Worm (Caenorhabditis elegans) whole organism, mixed stage, embryonic: Measurements from ENCODE around the gene C29F9.9.
A peak's percentile ranks its signal among the peaks of the same experiment; 100 is the strongest.

Source experiments
- M03D4.4 ChIP-seq: sonication (generic microtip); optimal IDR thresholded peaks from 2 replicates; lab custom pipeline; 2017; ENCODE audit warnings: mild to moderate bottlenecking, missing genetic modification characterization, missing compliant biosample characterization
- bed-3 ChIP-seq: fragments of 200-800 bp; sonication (Bioruptor generic); optimal IDR thresholded peaks from 3 replicates; lab custom pipeline; 2018; ENCODE audit warnings: mild to moderate bottlenecking, missing genetic modification characterization, moderate library complexity, missing compliant biosample characterization
- blmp-1 ChIP-seq: fragments of 150-350 bp; optimal IDR thresholded peaks from 2 replicates; lab custom pipeline; 2014; ENCODE audit warnings: missing biosample characterization, missing genetic modification characterization
- ceh-39 ChIP-seq: fragments of 150-350 bp; optimal IDR thresholded peaks from 2 replicates; lab custom pipeline; 2014; ENCODE audit warnings: missing biosample characterization, missing genetic modification characterization
- ceh-43 ChIP-seq: fragments of 200-800 bp; sonication (Bioruptor generic); optimal IDR thresholded peaks from 2 replicates; lab custom pipeline; 2018; ENCODE audit warnings: mild to moderate bottlenecking, missing genetic modification characterization, moderate library complexity, missing compliant biosample characterization
- ceh-83 ChIP-seq: fragments of 200-800 bp; sonication (Bioruptor generic); optimal IDR thresholded peaks from 2 replicates; lab custom pipeline; 2018; ENCODE audit warnings: mild to moderate bottlenecking, missing genetic modification characterization, missing compliant biosample characterization
- ces-1 ChIP-seq: fragments of 150-350 bp; optimal IDR thresholded peaks from 2 replicates; lab custom pipeline; 2014; ENCODE audit warnings: missing biosample characterization, missing genetic modification reagents, missing genetic modification characterization
- cnd-1 ChIP-seq: fragments of 200-800 bp; sonication (Bioruptor generic); optimal IDR thresholded peaks from 2 replicates; lab custom pipeline; 2018; ENCODE audit warnings: mild to moderate bottlenecking, missing genetic modification characterization, missing compliant biosample characterization
- drap-1 ChIP-seq: fragments of 200-800 bp; sonication (Bioruptor generic); optimal IDR thresholded peaks from 3 replicates; lab custom pipeline; 2018; ENCODE audit warnings: mild to moderate bottlenecking, missing genetic modification characterization, missing compliant biosample characterization
- elt-1 ChIP-seq: sonication (generic microtip); optimal IDR thresholded peaks from 2 replicates; lab custom pipeline; 2017; ENCODE audit warnings: missing genetic modification characterization, mild to moderate bottlenecking, missing compliant biosample characterization, antibody characterized with exemption, moderate library complexity, borderline replicate concordance; ENCODE audit not compliant: insufficient read depth
- elt-3 ChIP-seq: fragments of 150-350 bp; optimal IDR thresholded peaks from 2 replicates; lab custom pipeline; 2014; ENCODE audit warnings: missing biosample characterization, missing genetic modification characterization
- flh-1 ChIP-seq: fragments of 200-800 bp; sonication (Bioruptor generic); optimal IDR thresholded peaks from 2 replicates; lab custom pipeline; 2018; ENCODE audit warnings: mild to moderate bottlenecking, missing genetic modification characterization, moderate library complexity, missing compliant biosample characterization
- ham-2 ChIP-seq: fragments of 200-800 bp; sonication (Bioruptor generic); optimal IDR thresholded peaks from 2 replicates; lab custom pipeline; 2018; ENCODE audit warnings: mild to moderate bottlenecking, missing genetic modification characterization, missing compliant biosample characterization
- hlh-1 ChIP-seq: fragments of 150-350 bp; optimal IDR thresholded peaks from 2 replicates; lab custom pipeline; 2014; ENCODE audit warnings: missing biosample characterization, missing genetic modification reagents, missing genetic modification characterization
- lin-13 ChIP-seq: fragments of 150-350 bp; optimal IDR thresholded peaks from 2 replicates; lab custom pipeline; 2014; ENCODE audit warnings: missing biosample characterization, missing genetic modification characterization
- lin-32 ChIP-seq: fragments of 200-800 bp; sonication (Bioruptor generic); optimal IDR thresholded peaks from 2 replicates; lab custom pipeline; 2018; ENCODE audit warnings: mild to moderate bottlenecking, missing genetic modification characterization, missing compliant biosample characterization
- lsy-2 ChIP-seq: fragments of 150-350 bp; optimal IDR thresholded peaks from 2 replicates; lab custom pipeline; 2014; ENCODE audit warnings: missing biosample characterization, missing genetic modification characterization
- mab-5 ChIP-seq: fragments of 150-350 bp; optimal IDR thresholded peaks from 2 replicates; lab custom pipeline; 2014; ENCODE audit warnings: missing biosample characterization, missing genetic modification characterization
- mep-1 ChIP-seq: fragments of 150-350 bp; optimal IDR thresholded peaks from 2 replicates; lab custom pipeline; 2017; ENCODE audit warnings: missing biosample characterization, missing genetic modification reagents, missing genetic modification characterization, inconsistent platforms
- mls-2 ChIP-seq: sonication (generic microtip); optimal IDR thresholded peaks from 2 replicates; lab custom pipeline; 2016; ENCODE audit warnings: mild to moderate bottlenecking, missing genetic modification characterization, moderate library complexity, missing compliant biosample characterization
- nhr-12 ChIP-seq: fragments of 150-350 bp; optimal IDR thresholded peaks from 2 replicates; lab custom pipeline; 2014; ENCODE audit warnings: missing biosample characterization, missing genetic modification characterization
- nhr-2 ChIP-seq: fragments of 150-350 bp; optimal IDR thresholded peaks from 2 replicates; lab custom pipeline; 2014; ENCODE audit warnings: missing biosample characterization, missing genetic modification characterization
- nhr-237 ChIP-seq: fragments of 150-350 bp; optimal IDR thresholded peaks from 2 replicates; lab custom pipeline; 2014; ENCODE audit warnings: missing biosample characterization, missing genetic modification characterization
- nhr-28 ChIP-seq: fragments of 150-350 bp; optimal IDR thresholded peaks from 2 replicates; lab custom pipeline; 2014; ENCODE audit warnings: missing biosample characterization, missing genetic modification characterization
- nhr-76 ChIP-seq: sonication (generic microtip); optimal IDR thresholded peaks from 2 replicates; lab custom pipeline; 2017; ENCODE audit warnings: missing biosample characterization, missing genetic modification characterization
- pha-4 ChIP-seq: fragments of 150-350 bp; optimal IDR thresholded peaks from 2 replicates; lab custom pipeline; 2018; ENCODE audit warnings: missing biosample characterization, missing genetic modification reagents, missing genetic modification characterization
- sem-2 ChIP-seq: fragments of 200-800 bp; sonication (Bioruptor generic); optimal IDR thresholded peaks from 2 replicates; lab custom pipeline; 2018; ENCODE audit warnings: mild to moderate bottlenecking, missing genetic modification characterization, missing compliant biosample characterization
- snpc-4 ChIP-seq: fragments of 150-350 bp; optimal IDR thresholded peaks from 2 replicates; lab custom pipeline; 2014; ENCODE audit warnings: missing biosample characterization, missing genetic modification characterization
- sptf-1 ChIP-seq: sonication (generic microtip); optimal IDR thresholded peaks from 2 replicates; lab custom pipeline; 2017; ENCODE audit warnings: mild to moderate bottlenecking, missing genetic modification characterization, moderate library complexity, missing compliant biosample characterization
- tbx-8 ChIP-seq: fragments of 200-800 bp; sonication (Bioruptor generic); optimal IDR thresholded peaks from 2 replicates; lab custom pipeline; 2018; ENCODE audit warnings: mild to moderate bottlenecking, missing genetic modification characterization, moderate library complexity, missing compliant biosample characterization
- unc-120 ChIP-seq: sonication (generic microtip); optimal IDR thresholded peaks from 2 replicates; lab custom pipeline; 2017; ENCODE audit warnings: missing genetic modification characterization, missing compliant biosample characterization; ENCODE audit not compliant: poor library complexity, severe bottlenecking
- unc-39 ChIP-seq: fragments of 150-350 bp; optimal IDR thresholded peaks from 2 replicates; lab custom pipeline; 2014; ENCODE audit warnings: missing biosample characterization, missing genetic modification characterization
- unc-62 ChIP-seq: fragments of 150-350 bp; optimal IDR thresholded peaks from 2 replicates; lab custom pipeline; 2014; ENCODE audit warnings: missing biosample characterization, missing genetic modification reagents, missing genetic modification characterization
- zip-8 ChIP-seq: fragments of 150-350 bp; optimal IDR thresholded peaks from 2 replicates; lab custom pipeline; 2014; ENCODE audit warnings: missing biosample characterization, missing genetic modification characterization
- ztf-11 ChIP-seq: fragments of 150-350 bp; optimal IDR thresholded peaks from 2 replicates; lab custom pipeline; 2014; ENCODE audit warnings: missing biosample characterization, missing genetic modification characterization

Gene C29F9.9

ce11 chrIII:89155-89554, 9.6 kb downstream of the C29F9.9 start:
- TF ChIP-seq tbx-8 (GFP tag; lab: Kevin White, UChicago) = peak; percentile 48
- peak; percentile 9 for TF ChIP-seq flh-1 (GFP tag; lab: Kevin White, UChicago)
- peak; percentile 51 for TF ChIP-seq M03D4.4 (tag; lab: Kevin White, UChicago)
- no peak for TF ChIP-seq drap-1 (GFP tag; lab: Kevin White, UChicago)
- peak; percentile 4 for TF ChIP-seq mep-1 (tag; lab: Kevin White, UChicago)
- peak; percentile 60 for TF ChIP-seq cnd-1 (tag; lab: Kevin White, UChicago)
- TF ChIP-seq mls-2 = peak; percentile 49
- no peak for TF ChIP-seq nhr-76 (tag; lab: Kevin White, UChicago)
- TF ChIP-seq ceh-83 (GFP tag; lab: Kevin White, UChicago) = peak; percentile 54
- peak; percentile 26 for TF ChIP-seq sptf-1 (tag; lab: Kevin White, UChicago)

- TF ChIP-seq ztf-11 (tag; lab: Kevin White, UChicago) (no peak), tbx-8 (GFP tag; lab: Kevin White, UChicago) (no peak), ces-1 (GFP tag; lab: Kevin White, UChicago) (peak; percentile 81), lin-13 (tag; lab: Kevin White, UChicago) (peak; percentile 9), elt-1 (tag; lab: Kevin White, UChicago) (no peak), mls-2 (no peak), mab-5 (tag; lab: Kevin White, UChicago) (no peak), ham-2 (GFP tag; lab: Kevin White, UChicago) (no peak), unc-120 (tag; lab: Kevin White, UChicago) (no peak), M03D4.4 (tag; lab: Kevin White, UChicago) (no peak), lsy-2 (tag; lab: Kevin White, UChicago) (peak; percentile 49), zip-8 (tag; lab: Kevin White, UChicago) (no peak), mep-1 (tag; lab: Kevin White, UChicago) (peak; percentile 41), ceh-83 (GFP tag; lab: Kevin White, UChicago) (no peak), bed-3 (GFP tag; lab: Kevin White, UChicago) (no peak), drap-1 (GFP tag; lab: Kevin White, UChicago) (no peak), ceh-43 (no peak), flh-1 (GFP tag; lab: Kevin White, UChicago) (no peak), snpc-4 (no peak), nhr-237 (tag; lab: Kevin White, UChicago) (peak; percentile 3), ceh-39 (peak; percentile 79), sem-2 (GFP tag; lab: Kevin White, UChicago) (no peak), nhr-12 (no peak), hlh-1 (tag; lab: Kevin White, UChicago) (no peak), nhr-76 (tag; lab: Kevin White, UChicago) (no peak), lin-32 (GFP tag; lab: Kevin White, UChicago) (no peak), elt-3 (tag; lab: Kevin White, UChicago) (no peak), pha-4 (tag; lab: Kevin White, UChicago) (peak; percentile 50), sptf-1 (tag; lab: Kevin White, UChicago) (no peak), nhr-2 (tag; lab: Kevin White, UChicago) (no peak), unc-39 (no peak), cnd-1 (tag; lab: Kevin White, UChicago) (no peak), unc-62 (GFP tag; lab: Kevin White, UChicago) (no peak), blmp-1 (no peak), nhr-28 (tag; lab: Kevin White, UChicago) (no peak)
Observed at ce11 chrIII:87183-87582, 11.5 kb downstream of the C29F9.9 start, which contains the start of the genes F54C4.4 and mrpl-40. F54C4.4 (minus strand) TSS chrIII:87381. mrpl-40 (plus strand) TSS chrIII:87559.

ce11 chrIII:86316-86715, 12.4 kb downstream of the C29F9.9 start, which contains the start of gene attf-3:
attf-3 (minus strand) TSS chrIII:86384.
- peak; percentile 78 for TF ChIP-seq mep-1 (tag; lab: Kevin White, UChicago)
- no peak for TF ChIP-seq ham-2 (GFP tag; lab: Kevin White, UChicago)
- TF ChIP-seq lsy-2 (tag; lab: Kevin White, UChicago) = peak; percentile 71
- peak; percentile 13 for TF ChIP-seq hlh-1 (tag; lab: Kevin White, UChicago)
- TF ChIP-seq nhr-237 (tag; lab: Kevin White, UChicago) = peak; percentile 68
- peak; percentile 50 for TF ChIP-seq ceh-39
- TF ChIP-seq pha-4 (tag; lab: Kevin White, UChicago) = peak; percentile 46
- no peak for TF ChIP-seq lin-32 (GFP tag; lab: Kevin White, UChicago)
- TF ChIP-seq lin-13 (tag; lab: Kevin White, UChicago) = peak; percentile 56
- peak; percentile 61 for TF ChIP-seq ces-1 (GFP tag; lab: Kevin White, UChicago)
